Worm (Caenorhabditis elegans) whole organism, L1 larva: ENCODE data around the gene pes-5.

ENCODE experiments used
- Y116A8C.19 ChIP-seq: sonication (generic microtip); optimal IDR thresholded peaks from 2 replicates; lab custom pipeline; 2016; ENCODE audit warnings: missing compliant biosample characterization, missing genetic modification characterization, borderline replicate concordance
- ama-1 ChIP-seq: fragments of 150-350 bp; optimal IDR thresholded peaks from 2 replicates; lab custom pipeline; 2014
- blmp-1 ChIP-seq: fragments of 150-350 bp; optimal IDR thresholded peaks from 2 replicates; lab custom pipeline; 2014; ENCODE audit warnings: missing biosample characterization, missing genetic modification characterization
- ceh-63 ChIP-seq: fragments of 200-800 bp; sonication (Bioruptor generic); optimal IDR thresholded peaks from 2 replicates; lab custom pipeline; 2018; ENCODE audit warnings: mild to moderate bottlenecking, missing genetic modification characterization, missing compliant biosample characterization
- ceh-8 ChIP-seq: fragments of 200-800 bp; sonication (Bioruptor generic); optimal IDR thresholded peaks from 2 replicates; lab custom pipeline; 2018; ENCODE audit warnings: mild to moderate bottlenecking, missing genetic modification characterization, moderate library complexity, missing compliant biosample characterization
- ceh-82 ChIP-seq, 3 experiments: fragments of 150-350 bp in 1 of 3; sonication (generic microtip) in 2 of 3; optimal IDR thresholded peaks; 2 replicates each; lab custom pipeline; 2014 to 2017; ENCODE audit warnings: missing biosample characterization in 3 of 3, missing genetic modification characterization in 3 of 3
- ceh-88 ChIP-seq: fragments of 200-800 bp; sonication (Bioruptor generic); IDR thresholded peaks from 2 replicates; pipeline ENCODE4 v1.3.6; 2022; ENCODE audit warnings: missing genetic modification characterization, missing compliant biosample characterization
- ceh-90 ChIP-seq: sonication (generic microtip); optimal IDR thresholded peaks from 2 replicates; lab custom pipeline; 2016; ENCODE audit warnings: missing genetic modification characterization, missing compliant biosample characterization
- efl-1 ChIP-seq, 4 experiments: fragments of 150-350 bp; optimal IDR thresholded peaks in 3 of 4; peaks in 1 of 4; 1 replicate in 1 of 4; 2 replicates in 3 of 4; lab custom pipeline; 2014; ENCODE audit warnings: missing biosample characterization in 2 of 4, missing genetic modification characterization in 2 of 4, missing genetic modification reagents in 2 of 4
- egl-27 ChIP-seq, 2 experiments: fragments of 150-350 bp in 1 of 2; sonication (generic microtip); optimal IDR thresholded peaks; 3 replicates each; lab custom pipeline; 2017 to 2018; ENCODE audit warnings: missing biosample characterization in 2 of 2, missing genetic modification characterization in 2 of 2, missing genetic modification reagents in 2 of 2
- fkh-10 ChIP-seq: sonication (generic microtip); optimal IDR thresholded peaks from 2 replicates; lab custom pipeline; 2017; ENCODE audit warnings: missing biosample characterization, missing genetic modification reagents, missing genetic modification characterization
- fkh-4 ChIP-seq: sonication (generic microtip); optimal IDR thresholded peaks from 2 replicates; lab custom pipeline; 2016; ENCODE audit warnings: missing compliant biosample characterization, missing genetic modification characterization, borderline replicate concordance
- fos-1 ChIP-seq: fragments of 150-350 bp; optimal IDR thresholded peaks from 2 replicates; lab custom pipeline; 2014; ENCODE audit warnings: missing biosample characterization, missing genetic modification characterization
- hlh-4 ChIP-seq: sonication (generic microtip); optimal IDR thresholded peaks from 2 replicates; lab custom pipeline; 2016; ENCODE audit warnings: mild to moderate bottlenecking, missing genetic modification characterization, missing compliant biosample characterization
- irx-1 ChIP-seq: sonication (generic microtip); optimal IDR thresholded peaks from 2 replicates; lab custom pipeline; 2016; ENCODE audit warnings: missing genetic modification characterization, missing compliant biosample characterization
- isw-1 ChIP-seq: fragments of 200-800 bp; sonication (Bioruptor generic); IDR thresholded peaks from 2 replicates; pipeline ENCODE4 v1.3.6; 2022; ENCODE audit warnings: missing genetic modification characterization, missing compliant biosample characterization
- lin-14 ChIP-seq: fragments of 200-800 bp; sonication (Bioruptor generic); optimal IDR thresholded peaks from 2 replicates; lab custom pipeline; 2018; ENCODE audit warnings: mild to moderate bottlenecking, missing genetic modification characterization, moderate library complexity, missing compliant biosample characterization
- lin-15B ChIP-seq: fragments of 150-350 bp; sonication (generic microtip); optimal IDR thresholded peaks from 3 replicates; lab custom pipeline; 2014; ENCODE audit warnings: missing biosample characterization, missing genetic modification characterization
- lin-39 ChIP-seq: fragments of 150-350 bp; optimal IDR thresholded peaks from 2 replicates; lab custom pipeline; 2014; ENCODE audit warnings: missing biosample characterization, missing genetic modification reagents, missing genetic modification characterization
- mab-9 ChIP-seq: fragments of 200-800 bp; sonication (Bioruptor generic); IDR thresholded peaks from 2 replicates; pipeline ENCODE4 v1.3.6; 2022; ENCODE audit warnings: missing genetic modification reagents, missing genetic modification characterization, missing compliant biosample characterization
- mef-2 ChIP-seq: fragments of 150-350 bp; optimal IDR thresholded peaks from 2 replicates; lab custom pipeline; 2014; ENCODE audit warnings: missing biosample characterization, missing genetic modification characterization
- nhr-20 ChIP-seq: sonication (generic microtip); optimal IDR thresholded peaks from 2 replicates; lab custom pipeline; 2016; ENCODE audit warnings: mild to moderate bottlenecking, missing genetic modification characterization, missing compliant biosample characterization
- nhr-28 ChIP-seq: fragments of 150-350 bp; optimal IDR thresholded peaks from 2 replicates; lab custom pipeline; 2014; ENCODE audit warnings: missing biosample characterization, missing genetic modification characterization
- nhr-47 ChIP-seq: sonication (generic microtip); optimal IDR thresholded peaks from 2 replicates; lab custom pipeline; 2016; ENCODE audit warnings: mild to moderate bottlenecking, missing genetic modification characterization, moderate library complexity, missing compliant biosample characterization
- nhr-71 ChIP-seq: sonication (generic microtip); optimal IDR thresholded peaks from 2 replicates; lab custom pipeline; 2016; ENCODE audit warnings: mild to moderate bottlenecking, missing genetic modification characterization, moderate library complexity, missing compliant biosample characterization
- nhr-76 ChIP-seq: sonication (generic microtip); optimal IDR thresholded peaks from 2 replicates; lab custom pipeline; 2017; ENCODE audit warnings: missing biosample characterization, missing genetic modification characterization
- nhr-85 ChIP-seq: sonication (generic microtip); peaks from one replicate; lab custom pipeline; 2016; ENCODE audit warnings: missing genetic modification characterization, inconsistent platforms, missing compliant biosample characterization
- nhr-90 ChIP-seq: sonication (generic microtip); optimal IDR thresholded peaks from 2 replicates; lab custom pipeline; 2016; ENCODE audit warnings: mild to moderate bottlenecking, missing genetic modification characterization, missing compliant biosample characterization; ENCODE audit not compliant: poor library complexity
- rnt-1 ChIP-seq: sonication (generic microtip); optimal IDR thresholded peaks from 2 replicates; lab custom pipeline; 2016; ENCODE audit warnings: mild to moderate bottlenecking, missing genetic modification characterization, moderate library complexity, missing compliant biosample characterization
- snpc-4 ChIP-seq: fragments of 150-350 bp; optimal IDR thresholded peaks from 2 replicates; lab custom pipeline; 2014; ENCODE audit warnings: missing biosample characterization, missing genetic modification characterization
- snu-23 ChIP-seq: sonication (generic microtip); optimal IDR thresholded peaks from 2 replicates; lab custom pipeline; 2016; ENCODE audit warnings: missing genetic modification characterization, missing compliant biosample characterization
- unc-130 ChIP-seq: fragments of 150-350 bp; optimal IDR thresholded peaks from 2 replicates; lab custom pipeline; 2017; ENCODE audit warnings: missing biosample characterization, missing genetic modification characterization, inconsistent platforms
- unc-62 ChIP-seq: fragments of 150-350 bp; optimal IDR thresholded peaks from 2 replicates; lab custom pipeline; 2014; ENCODE audit warnings: missing biosample characterization, missing genetic modification reagents, missing genetic modification characterization
- unc-86 ChIP-seq: sonication (generic microtip); optimal IDR thresholded peaks from 2 replicates; lab custom pipeline; 2016; ENCODE audit warnings: missing genetic modification characterization, missing compliant biosample characterization
- unc-98 ChIP-seq: fragments of 200-800 bp; sonication (Bioruptor generic); IDR thresholded peaks from 2 replicates; pipeline ENCODE4 v1.3.6; 2022; ENCODE audit warnings: missing genetic modification characterization, missing compliant biosample characterization
- zag-1 ChIP-seq: fragments of 150-350 bp; optimal IDR thresholded peaks from 2 replicates; lab custom pipeline; 2014; ENCODE audit warnings: missing biosample characterization, missing genetic modification characterization
- zip-4 ChIP-seq: fragments of 200-800 bp; sonication (Bioruptor generic); optimal IDR thresholded peaks from 2 replicates; lab custom pipeline; 2018; ENCODE audit warnings: mild to moderate bottlenecking, missing genetic modification characterization, moderate library complexity, missing compliant biosample characterization

The pes-5 gene

ce11 chrII:11823566-11824308 is 6.1 kb downstream of the pes-5 start, which contains the start of gene Y6D1A.1:
Y6D1A.1 (minus strand) TSS chrII:11823616.
- TF ChIP-seq efl-1 (optimal IDR thresholded peaks at IDR 0.05; lab: Kevin White, UChicago) (no peak), efl-1 (GFP tag; optimal IDR thresholded peaks at IDR 0.05 in 1 of 2; lab: Kevin White, UChicago) (peak in 1 of 2 experiments; percentile 45), mef-2 (tag; lab: Kevin White, UChicago) (no peak)

- TF ChIP-seq fkh-10 (no peak), efl-1 (optimal IDR thresholded peaks at IDR 0.05; lab: Kevin White, UChicago) (no peak), efl-1 (GFP tag; optimal IDR thresholded peaks at IDR 0.05 in 1 of 2; lab: Kevin White, UChicago) (no peak), nhr-90 (tag; lab: Kevin White, UChicago) (no peak), irx-1 (tag; lab: Kevin White, UChicago) (no peak), ceh-88 (GFP tag; lab: Robert Waterston, UW) (no peak), ceh-8 (GFP tag; lab: Kevin White, UChicago) (no peak), nhr-28 (tag; lab: Kevin White, UChicago) (no peak), fos-1 (tag; lab: Kevin White, UChicago) (no peak), nhr-85 (peak; percentile 66), zip-4 (GFP tag; lab: Kevin White, UChicago) (no peak), blmp-1 (tag; lab: Kevin White, UChicago) (peak; percentile 17)
These were observed 10.0 kb downstream of the pes-5 start, which contains the start of gene Y6D1A.2 for ce11 chrII:11819824-11820223. Y6D1A.2 (minus strand) TSS chrII:11819924.

- TF ChIP-seq ceh-63 (GFP tag; lab: Kevin White, UChicago): no peak
- TF ChIP-seq mab-9: no peak
- TF ChIP-seq Y116A8C.19 (tag; lab: Kevin White, UChicago): no peak
- TF ChIP-seq rnt-1: no peak
- no peak for TF ChIP-seq snpc-4 (tag; lab: Kevin White, UChicago)
- TF ChIP-seq ceh-90 (tag; lab: Kevin White, UChicago): no peak
- no peak for TF ChIP-seq lin-14 (GFP tag; lab: Kevin White, UChicago)
- TF ChIP-seq nhr-71 (tag; lab: Kevin White, UChicago): no peak
- TF ChIP-seq snu-23 (GFP tag; lab: Kevin White, UChicago): no peak
- no peak for TF ChIP-seq ama-1 (lab: Kevin White, UChicago)
- TF ChIP-seq nhr-76 (tag; lab: Kevin White, UChicago): no peak
- TF ChIP-seq hlh-4: no peak
- no peak for TF ChIP-seq fkh-10
- TF ChIP-seq egl-27 (tag; optimal IDR thresholded peaks at IDR 0.05; lab: Kevin White, UChicago): no peak
- TF ChIP-seq unc-98 (GFP tag; lab: Robert Waterston, UW): no peak
- no peak for TF ChIP-seq ceh-82 (tag; optimal IDR thresholded peaks at IDR 0.05; lab: Kevin White, UChicago)
- TF ChIP-seq nhr-47 (tag; lab: Kevin White, UChicago): no peak
- TF ChIP-seq lin-39 (tag; lab: Kevin White, UChicago): no peak
- TF ChIP-seq nhr-20 (tag; lab: Kevin White, UChicago): no peak
These were observed 13.3 kb downstream of the pes-5 start, which contains the start of gene pap-3 for ce11 chrII:11816475-11816874. pap-3 (minus strand) TSS chrII:11816575.

- TF ChIP-seq unc-130 (no peak), lin-15B (tag; lab: Kevin White, UChicago) (no peak), isw-1 (no peak), rnt-1 (no peak), unc-86 (tag; lab: Kevin White, UChicago) (no peak), unc-62 (GFP tag; lab: Kevin White, UChicago) (no peak), unc-98 (GFP tag; lab: Robert Waterston, UW) (no peak), zag-1 (tag; lab: Kevin White, UChicago) (no peak), irx-1 (tag; lab: Kevin White, UChicago) (no peak), fkh-4 (no peak)
These were observed 13.8 kb downstream of the pes-5 start for ce11 chrII:11816014-11816413.
